Fruit fly (Drosophila melanogaster): ENCODE results near the gene CG5707.
A peak's percentile ranks its signal among the peaks of the same experiment; 100 is the strongest.

CG5707 gene

dm6 chr3L:2157427-2157931, 34.5 kb downstream of the CG5707 start (continued):
- TF ChIP-seq ftz-f1 (GFP tag; optimal IDR thresholded peaks at IDR 0.05) (peak; percentile 66), CG9215 (GFP tag; IDR thresholded peaks at IDR 0.05) (no peak), CG1832 (GFP tag; optimal IDR thresholded peaks at IDR 0.05) (no peak), CG5953 (GFP tag; IDR thresholded peaks at IDR 0.05) (0 out of 2 replicates have a peak, but pooled peaks have one; percentile 10), CG6272 (GFP tag; IDR thresholded peaks at IDR 0.05) (peak; percentile 26; the same call in 1 of the 2 replicates), bbx (GFP tag; IDR thresholded peaks at IDR 0.05; ENCODE audit: partially characterized antibody) (0 out of 2 replicates have a peak, but pooled peaks have one; percentile 20), phol (tag; optimal IDR thresholded peaks at IDR 0.05) (no peak), CG11696 (GFP tag; IDR thresholded peaks at IDR 0.05) (no peak), CG4617 (GFP tag; optimal IDR thresholded peaks at IDR 0.05; ENCODE audit: borderline replicate concordance) (no peak), vfl (GFP tag; optimal IDR thresholded peaks at IDR 0.05) (no peak), CG12769 (tag; optimal IDR thresholded peaks at IDR 0.05) (no peak), Atf3 (GFP tag; optimal IDR thresholded peaks at IDR 0.05) (no peak), CG14667 (GFP tag; IDR thresholded peaks at IDR 0.05) (no peak), ssp (GFP tag; IDR thresholded peaks at IDR 0.05) (no peak), Rx (GFP tag; IDR thresholded peaks at IDR 0.05) (no peak), en (GFP tag; optimal IDR thresholded peaks at IDR 0.05) (no peak), CG6765 (GFP tag; optimal IDR thresholded peaks at IDR 0.05) (no peak), CHES-1-like (GFP tag; optimal IDR thresholded peaks at IDR 0.05) (no peak), lmd (GFP tag; IDR thresholded peaks at IDR 0.05) (no peak), Med (GFP tag) (peak; percentile 57), jumu (GFP tag; optimal IDR thresholded peaks at IDR 0.05) (no peak), CG13287 (GFP tag; IDR thresholded peaks at IDR 0.05; ENCODE audit: partially characterized antibody) (no peak), CG2712 (tag; optimal IDR thresholded peaks at IDR 0.05) (no peak), nerfin-1 (tag; optimal IDR thresholded peaks at IDR 0.05) (no peak), Awh (GFP tag; IDR thresholded peaks at IDR 0.05) (no peak), abd-A (tag; optimal IDR thresholded peaks at IDR 0.05) (no peak), tgo (GFP tag; IDR thresholded peaks at IDR 0.05) (no peak), Ets65A (GFP tag) (no peak)

- TF ChIP-seq jing (GFP tag; optimal IDR thresholded peaks at IDR 0.05) (no peak), knrl (GFP tag; IDR thresholded peaks at IDR 0.05; ENCODE audit: partially characterized antibody) (no peak), CG12219 (GFP tag; optimal IDR thresholded peaks at IDR 0.05) (no peak), pros (GFP tag; optimal IDR thresholded peaks at IDR 0.05) (no peak), CG17361 (GFP tag; IDR thresholded peaks at IDR 0.05) (no peak), maf-S (GFP tag; optimal IDR thresholded peaks at IDR 0.05) (no peak), CG4282 (GFP tag; optimal IDR thresholded peaks at IDR 0.05) (no peak), CG42726 (GFP tag; IDR thresholded peaks at IDR 0.05; ENCODE audit: partially characterized antibody) (no peak), Drgx (GFP tag; IDR thresholded peaks at IDR 0.05) (peak; percentile 42), lilli (GFP tag; optimal IDR thresholded peaks at IDR 0.05) (peak; percentile 22), CG11723 (GFP tag; optimal IDR thresholded peaks at IDR 0.05) (no peak), HmgD (GFP tag; optimal IDR thresholded peaks at IDR 0.05) (no peak), HmgZ (tag; optimal IDR thresholded peaks at IDR 0.05) (no peak), otp (GFP tag; IDR thresholded peaks at IDR 0.05) (peak; percentile 16; the same call in 1 of the 3 replicates), Gug (GFP tag; IDR thresholded peaks at IDR 0.05) (no peak), lov (optimal IDR thresholded peaks at IDR 0.05) (no peak), lov (GFP tag; IDR thresholded peaks at IDR 0.05) (no peak), crp (GFP tag; optimal IDR thresholded peaks at IDR 0.05) (no peak), chinmo (GFP tag; IDR thresholded peaks at IDR 0.05; ENCODE audit: partially characterized antibody) (0 out of 4 replicates have a peak, but pooled peaks have one; percentile 49), CG8290 (GFP tag; optimal IDR thresholded peaks at IDR 0.05) (no peak), CG8290 (tag; optimal IDR thresholded peaks at IDR 0.05) (peak in 1 of 2 experiments; percentile 46), CG12155 (GFP tag; optimal IDR thresholded peaks at IDR 0.05) (no peak), CG6813 (GFP tag; optimal IDR thresholded peaks at IDR 0.05) (no peak), yki (optimal IDR thresholded peaks at IDR 0.05) (no peak), ssp (GFP tag; IDR thresholded peaks at IDR 0.05) (no peak), slbo (GFP tag; IDR thresholded peaks at IDR 0.05) (no peak)
Measured at dm6 chr3L:2152730-2153129, 39.3 kb downstream of the CG5707 start.
